Fruit fly (Drosophila melanogaster): Measurements from ENCODE around the gene Efa6.

The Efa6 gene

dm6 chr3R:22626842-22627392 lies 39.4 kb downstream of the Efa6 start (continued):
- TF ChIP-seq onecut (GFP tag; IDR thresholded peaks at IDR 0.05) (0 out of 2 replicates have a peak, but pooled peaks have one; percentile 18), insv (GFP tag; optimal IDR thresholded peaks at IDR 0.05) (peak in 1 of 2 experiments; percentile 85), Hand (GFP tag; optimal IDR thresholded peaks at IDR 0.05) (no peak), Hmr (GFP tag; optimal IDR thresholded peaks at IDR 0.05) (peak; percentile 79), Xrp1 (GFP tag; IDR thresholded peaks at IDR 0.05) (peak; percentile 45; the same call in 1 of the 2 replicates), CG34224 (GFP tag; IDR thresholded peaks at IDR 0.05; ENCODE audit: partially characterized antibody) (peak; percentile 38; the same call in 1 of the 3 replicates), scrt (GFP tag; optimal IDR thresholded peaks at IDR 0.05) (no peak), Gug (GFP tag; IDR thresholded peaks at IDR 0.05) (no peak), Gsc (GFP tag; IDR thresholded peaks at IDR 0.05) (no peak), CG1832 (GFP tag; optimal IDR thresholded peaks at IDR 0.05) (no peak), Poxn (GFP tag; IDR thresholded peaks at IDR 0.05) (no peak), kni (GFP tag; optimal IDR thresholded peaks at IDR 0.05) (peak; percentile 71), CG17612 (GFP tag; IDR thresholded peaks at IDR 0.05) (no peak), CG7839 (tag; optimal IDR thresholded peaks at IDR 0.05) (peak; percentile 25), CG32767 (GFP tag; IDR thresholded peaks at IDR 0.05) (peak; percentile 28; the same call in 1 of the 2 replicates), corto (GFP tag; optimal IDR thresholded peaks at IDR 0.05) (no peak), oc (tag; optimal IDR thresholded peaks at IDR 0.05) (no peak), ara (GFP tag; IDR thresholded peaks at IDR 0.05) (no peak), CG17568 (GFP tag; optimal IDR thresholded peaks at IDR 0.05) (peak; percentile 70), CG5245 (GFP tag; optimal IDR thresholded peaks at IDR 0.05) (no peak), stc (GFP tag; IDR thresholded peaks at IDR 0.05) (no peak), CG11093 (GFP tag; IDR thresholded peaks at IDR 0.05) (no peak), yki (optimal IDR thresholded peaks at IDR 0.05) (peak; percentile 83), ro (GFP tag; IDR thresholded peaks at IDR 0.05) (no peak), HLH4C (GFP tag; IDR thresholded peaks at IDR 0.05; ENCODE audit: partially characterized antibody) (no peak), CG31441 (GFP tag; IDR thresholded peaks at IDR 0.05) (no peak), vfl (GFP tag; optimal IDR thresholded peaks at IDR 0.05) (no peak), CG11504 (tag; optimal IDR thresholded peaks at IDR 0.05) (peak; percentile 25), CG8478 (optimal IDR thresholded peaks at IDR 0.05) (no peak), odd (GFP tag; optimal IDR thresholded peaks at IDR 0.05) (peak; percentile 69), luna (GFP tag; optimal IDR thresholded peaks at IDR 0.05) (peak; percentile 26), CG14710 (tag; optimal IDR thresholded peaks at IDR 0.05) (peak; percentile 14), NK7.1 (GFP tag; optimal IDR thresholded peaks at IDR 0.05) (peak; percentile 45), CG14050 (GFP tag; IDR thresholded peaks at IDR 0.05) (no peak), Taf1 (GFP tag; IDR thresholded peaks at IDR 0.05) (no peak), mld (GFP tag; IDR thresholded peaks at IDR 0.05; ENCODE audit: partially characterized antibody) (no peak), ind (GFP tag; optimal IDR thresholded peaks at IDR 0.05) (no peak), CG4360 (GFP tag; IDR thresholded peaks at IDR 0.05) (peak; percentile 78; the same call in 1 of the 2 replicates), CG18599 (GFP tag; optimal IDR thresholded peaks at IDR 0.05) (peak; percentile 65), CG42726 (GFP tag; IDR thresholded peaks at IDR 0.05; ENCODE audit: partially characterized antibody) (no peak), chm (GFP tag; IDR thresholded peaks at IDR 0.05) (peak; percentile 16; the same call in 1 of the 2 replicates), D19B (GFP tag; optimal IDR thresholded peaks at IDR 0.05) (no peak), ab (GFP tag; optimal IDR thresholded peaks at IDR 0.05) (no peak), dpn (GFP tag; optimal IDR thresholded peaks at IDR 0.05) (no peak), jigr1 (GFP tag; IDR thresholded peaks at IDR 0.05) (no peak), en (GFP tag; optimal IDR thresholded peaks at IDR 0.05) (no peak), CG2199 (GFP tag; IDR thresholded peaks at IDR 0.05) (peak; percentile 69; the same call in 1 of the 3 replicates), jumu (GFP tag; optimal IDR thresholded peaks at IDR 0.05) (no peak), phol (tag; optimal IDR thresholded peaks at IDR 0.05) (no peak), CG10147 (GFP tag; optimal IDR thresholded peaks at IDR 0.05) (peak; percentile 30), NFAT (GFP tag; IDR thresholded peaks at IDR 0.05) (no peak)
